Worm (Caenorhabditis elegans) whole organism, early embryonic: ENCODE data around the gene C01B10.9.

ENCODE experiments used
- B0310.2 ChIP-seq: sonication (generic microtip); optimal IDR thresholded peaks from 2 replicates; lab custom pipeline; 2016; ENCODE audit warnings: mild to moderate bottlenecking, missing genetic modification characterization, missing compliant biosample characterization
- F13C5.2 ChIP-seq: sonication (generic microtip); optimal IDR thresholded peaks from 2 replicates; lab custom pipeline; 2017; ENCODE audit warnings: mild to moderate bottlenecking, missing genetic modification characterization, inconsistent platforms, missing compliant biosample characterization
- aly-1 ChIP-seq: sonication (generic microtip); optimal IDR thresholded peaks from 2 replicates; lab custom pipeline; 2016; ENCODE audit warnings: missing genetic modification characterization, missing compliant biosample characterization
- ama-1 ChIP-seq: fragments of 150-350 bp; optimal IDR thresholded peaks from 2 replicates; lab custom pipeline; 2014
- ceh-13 ChIP-seq: fragments of 200-800 bp; sonication (Bioruptor generic); optimal IDR thresholded peaks from 2 replicates; lab custom pipeline; 2018; ENCODE audit warnings: mild to moderate bottlenecking, missing genetic modification characterization, missing compliant biosample characterization
- ceh-36 ChIP-seq: sonication (generic microtip); optimal IDR thresholded peaks from 2 replicates; lab custom pipeline; 2016; ENCODE audit warnings: missing genetic modification characterization, inconsistent platforms, missing compliant biosample characterization
- ets-7 ChIP-seq: sonication (generic microtip); optimal IDR thresholded peaks from 2 replicates; lab custom pipeline; 2016; ENCODE audit warnings: missing genotype, missing genetic modification characterization, missing compliant biosample characterization
- flt-1 ChIP-seq: fragments of 200-800 bp; sonication (Bioruptor generic); IDR thresholded peaks from 2 replicates; pipeline ENCODE4 v1.3.6; 2022; ENCODE audit warnings: missing genetic modification characterization, missing compliant biosample characterization
- hmbx-1 ChIP-seq: sonication (generic microtip); optimal IDR thresholded peaks from 2 replicates; lab custom pipeline; 2016; ENCODE audit warnings: mild to moderate bottlenecking, missing genetic modification characterization, missing compliant biosample characterization
- hmg-4 ChIP-seq: fragments of 200-800 bp; sonication (Bioruptor generic); optimal IDR thresholded peaks from 2 replicates; lab custom pipeline; 2018; ENCODE audit warnings: mild to moderate bottlenecking, missing genetic modification characterization, missing compliant biosample characterization
- hnd-1 ChIP-seq: sonication (generic microtip); optimal IDR thresholded peaks from 2 replicates; lab custom pipeline; 2016; ENCODE audit warnings: missing genetic modification characterization, missing compliant biosample characterization
- pes-1 ChIP-seq: fragments of 200-800 bp; sonication (Bioruptor generic); IDR thresholded peaks from 2 replicates; pipeline ENCODE4 v1.3.6; 2022; ENCODE audit warnings: missing genetic modification reagents, missing genetic modification characterization, missing compliant biosample characterization
- scrt-1 ChIP-seq: fragments of 200-800 bp; sonication (Bioruptor generic); IDR thresholded peaks from 2 replicates; pipeline ENCODE4 v1.3.6; 2022; ENCODE audit warnings: missing genetic modification characterization, missing compliant biosample characterization
- sea-1 ChIP-seq: fragments of 200-800 bp; sonication (Bioruptor generic); conservative IDR thresholded peaks from 2 replicates; pipeline ENCODE4 v1.3.6; 2022; ENCODE audit warnings: missing genetic modification characterization, missing compliant biosample characterization
- tbx-11 ChIP-seq: fragments of 200-800 bp; sonication (Bioruptor generic); IDR thresholded peaks from 2 replicates; pipeline ENCODE4 v1.3.6; 2022; ENCODE audit warnings: missing genetic modification characterization, missing compliant biosample characterization
- tbx-37 ChIP-seq: fragments of 200-800 bp; sonication (Bioruptor generic); conservative IDR thresholded peaks from 2 replicates; pipeline ENCODE4 v1.3.6; 2022; ENCODE audit warnings: missing genetic modification reagents, missing genetic modification characterization, missing compliant biosample characterization
- tra-4 ChIP-seq: sonication (generic microtip); optimal IDR thresholded peaks from 2 replicates; lab custom pipeline; 2017; ENCODE audit warnings: missing genetic modification characterization, missing compliant biosample characterization

The C01B10.9 gene

DNA sequence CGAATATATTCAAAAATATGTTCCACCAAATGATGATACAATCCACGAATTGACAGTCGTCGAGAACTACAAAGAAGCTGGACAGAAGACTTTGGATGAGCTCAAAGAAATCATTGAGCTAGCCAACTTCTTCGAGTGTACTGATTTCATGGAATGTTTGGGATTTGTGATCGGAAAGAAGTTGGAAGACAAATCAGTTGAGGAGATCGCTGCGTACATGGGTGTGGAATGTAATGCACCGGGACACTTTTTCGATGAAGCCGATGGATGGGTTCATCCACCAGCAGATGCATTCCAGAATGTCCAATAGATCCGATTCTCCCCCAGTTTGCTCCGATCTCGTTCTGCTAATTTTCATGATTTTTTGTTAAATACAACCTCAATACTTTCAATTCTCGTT, 28.5 kb upstream of the C01B10.9 start:
- TF ChIP-seq hmbx-1 (tag; lab: Kevin White, UChicago) (no peak), tra-4 (tag; lab: Kevin White, UChicago) (no peak), hnd-1 (tag; lab: Kevin White, UChicago) (no peak), aly-1 (tag; lab: Kevin White, UChicago) (no peak), tbx-37 (no peak), pes-1 (GFP tag; lab: Robert Waterston, UW) (no peak), scrt-1 (GFP tag; lab: Robert Waterston, UW) (no peak), sea-1 (GFP tag; lab: Robert Waterston, UW) (no peak)

ce11 chrIV:6605863-6606262, 26.2 kb upstream of the C01B10.9 start, which contains the start of gene nstp-2:
TSS of gene nstp-2 (minus strand) at chrIV:6606188.
- TF ChIP-seq hnd-1 (tag; lab: Kevin White, UChicago), result no peak
- no peak for TF ChIP-seq ceh-13 (GFP tag; lab: Kevin White, UChicago)

ce11 chrIV:6606587-6606986, 25.4 kb upstream of the C01B10.9 start:
- TF ChIP-seq flt-1 (no peak), aly-1 (tag; lab: Kevin White, UChicago) (no peak), tra-4 (tag; lab: Kevin White, UChicago) (no peak), scrt-1 (GFP tag; lab: Robert Waterston, UW) (no peak), F13C5.2 (tag; lab: Kevin White, UChicago) (no peak), sea-1 (GFP tag; lab: Robert Waterston, UW) (no peak), ets-7 (no peak), tbx-11 (GFP tag; lab: Robert Waterston, UW) (no peak), ceh-13 (GFP tag; lab: Kevin White, UChicago) (no peak)

ce11 chrIV:6607059-6607458, 25.0 kb upstream of the C01B10.9 start:
- TF ChIP-seq sea-1 (GFP tag; lab: Robert Waterston, UW) (no peak), B0310.2 (tag; lab: Kevin White, UChicago) (no peak), hmbx-1 (tag; lab: Kevin White, UChicago) (no peak), flt-1 (no peak), tra-4 (tag; lab: Kevin White, UChicago) (no peak), scrt-1 (GFP tag; lab: Robert Waterston, UW) (no peak), pes-1 (GFP tag; lab: Robert Waterston, UW) (no peak), F13C5.2 (tag; lab: Kevin White, UChicago) (no peak)

ce11 chrIV:6613296-6613695, 18.7 kb upstream of the C01B10.9 start, which contains the start of gene drh-1:
TSS of gene drh-1 (minus strand) at chrIV:6613353.
- TF ChIP-seq scrt-1 (GFP tag; lab: Robert Waterston, UW) (no peak), hmbx-1 (tag; lab: Kevin White, UChicago) (no peak), tra-4 (tag; lab: Kevin White, UChicago) (no peak), B0310.2 (tag; lab: Kevin White, UChicago) (no peak), F13C5.2 (tag; lab: Kevin White, UChicago) (no peak), aly-1 (tag; lab: Kevin White, UChicago) (no peak), hmg-4 (no peak), hnd-1 (tag; lab: Kevin White, UChicago) (no peak), sea-1 (GFP tag; lab: Robert Waterston, UW) (no peak), pes-1 (GFP tag; lab: Robert Waterston, UW) (no peak), ceh-13 (GFP tag; lab: Kevin White, UChicago) (no peak), tbx-11 (GFP tag; lab: Robert Waterston, UW) (no peak), tbx-37 (no peak), ama-1 (lab: Kevin White, UChicago) (no peak), ets-7 (no peak), flt-1 (no peak), ceh-36 (tag; lab: Kevin White, UChicago) (no peak)

DNA sequence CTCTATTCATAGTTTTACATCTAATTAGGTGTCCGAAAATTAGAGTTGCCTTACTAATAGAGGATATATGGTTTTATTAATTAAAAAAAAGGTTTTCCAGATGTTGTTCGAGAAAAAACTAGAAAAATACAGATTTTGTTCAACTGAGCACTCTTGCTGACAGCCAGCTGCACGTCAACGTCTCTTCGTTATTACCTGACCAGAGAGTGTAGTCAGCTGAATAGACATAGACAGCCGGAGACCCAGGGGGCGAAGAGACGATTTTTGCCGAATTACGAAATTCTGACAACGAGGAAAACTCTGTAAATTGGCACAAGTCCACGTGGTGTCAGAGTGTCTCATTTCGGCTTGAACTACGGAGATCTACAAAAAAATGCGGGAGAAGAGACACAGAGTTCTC, 13.4 kb upstream of the C01B10.9 start:
- TF ChIP-seq ets-7, result no peak

DNA sequence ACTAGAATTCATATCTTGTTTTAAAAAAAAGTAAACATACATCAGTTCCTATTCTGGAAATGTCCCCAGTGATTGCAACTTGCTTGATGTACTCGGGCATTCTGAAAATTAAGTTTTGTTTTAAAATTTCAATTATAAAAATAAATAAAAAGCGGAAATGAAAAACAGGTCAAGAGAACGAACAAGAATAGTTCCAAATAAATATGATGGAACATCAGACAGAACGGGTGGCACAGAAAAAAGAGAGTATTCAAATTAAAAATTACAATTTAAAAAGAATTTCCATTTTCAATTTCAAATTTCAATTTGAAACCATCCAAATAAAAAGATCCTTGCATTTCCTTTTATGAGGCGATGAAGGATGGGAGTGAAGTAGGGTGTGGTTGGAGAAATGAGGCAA, 10.8 kb upstream of the C01B10.9 start, which contains the start of gene C01B10.3:
Gene C01B10.3, minus strand, starts transcription at position 101 of the 400 bp plus-strand sequence.
- TF ChIP-seq flt-1, result no peak
- no peak for TF ChIP-seq hmbx-1 (tag; lab: Kevin White, UChicago)
- no peak for TF ChIP-seq F13C5.2 (tag; lab: Kevin White, UChicago)
- TF ChIP-seq ets-7, result no peak
- no peak for TF ChIP-seq ama-1 (lab: Kevin White, UChicago)
- TF ChIP-seq aly-1 (tag; lab: Kevin White, UChicago), result no peak
- no peak for TF ChIP-seq tbx-37
- TF ChIP-seq B0310.2 (tag; lab: Kevin White, UChicago), result no peak
- TF ChIP-seq pes-1 (GFP tag; lab: Robert Waterston, UW), result no peak
- no peak for TF ChIP-seq ceh-13 (GFP tag; lab: Kevin White, UChicago)
- no peak for TF ChIP-seq ceh-36 (tag; lab: Kevin White, UChicago)
- no peak for TF ChIP-seq sea-1 (GFP tag; lab: Robert Waterston, UW)
- TF ChIP-seq scrt-1 (GFP tag; lab: Robert Waterston, UW), result no peak
- TF ChIP-seq tra-4 (tag; lab: Kevin White, UChicago), result no peak
- no peak for TF ChIP-seq hnd-1 (tag; lab: Kevin White, UChicago)
- no peak for TF ChIP-seq tbx-11 (GFP tag; lab: Robert Waterston, UW)
- no peak for TF ChIP-seq hmg-4

DNA sequence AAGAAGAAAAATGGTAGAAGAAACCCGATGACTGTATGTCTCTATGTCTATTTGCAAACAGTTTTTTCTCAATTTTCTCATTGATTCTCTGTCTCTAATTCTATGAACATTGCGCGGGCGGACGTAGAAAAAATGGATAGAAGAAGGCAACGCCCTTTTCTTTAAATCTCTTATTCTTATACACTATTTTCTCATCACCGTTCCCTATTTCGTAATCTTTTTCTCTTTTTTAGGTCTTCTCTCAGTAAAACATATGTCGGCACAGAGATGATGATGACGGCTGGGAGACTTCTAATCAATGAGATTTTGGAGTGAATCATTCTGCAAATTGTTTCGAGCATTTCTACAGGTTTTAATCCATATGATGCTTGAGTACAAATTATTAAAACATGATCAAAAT, 9.9 kb upstream of the C01B10.9 start:
- TF ChIP-seq aly-1 (tag; lab: Kevin White, UChicago) (no peak), B0310.2 (tag; lab: Kevin White, UChicago) (no peak)
